Worm (Caenorhabditis elegans) whole organism, L3 larva: ENCODE data around the gene F17C11.22.

Experiments
- R02D3.7 ChIP-seq: fragments of 150-350 bp; optimal IDR thresholded peaks from 2 replicates; lab custom pipeline; 2014; ENCODE audit warnings: missing biosample characterization, missing genetic modification characterization
- ZK546.5 ChIP-seq: sonication (generic microtip); optimal IDR thresholded peaks from 2 replicates; lab custom pipeline; 2017; ENCODE audit warnings: missing biosample characterization, missing genetic modification characterization
- ceh-16 ChIP-seq: sonication (generic microtip); optimal IDR thresholded peaks from 2 replicates; lab custom pipeline; 2017; ENCODE audit warnings: missing biosample characterization, missing genetic modification characterization
- ceh-28 ChIP-seq: fragments of 150-350 bp; optimal IDR thresholded peaks from 2 replicates; lab custom pipeline; 2014; ENCODE audit warnings: missing biosample characterization, missing genetic modification reagents, missing genetic modification characterization
- ceh-9 ChIP-seq: sonication (generic microtip); optimal IDR thresholded peaks from 2 replicates; lab custom pipeline; 2018; ENCODE audit warnings: missing biosample characterization, missing genetic modification characterization
- daf-12 ChIP-seq: fragments of 150-350 bp; optimal IDR thresholded peaks from 2 replicates; lab custom pipeline; 2014; ENCODE audit warnings: missing biosample characterization, missing genetic modification reagents, missing genetic modification characterization
- egl-27 ChIP-seq: sonication (generic microtip); optimal IDR thresholded peaks from 4 replicates; lab custom pipeline; 2017; ENCODE audit warnings: missing biosample characterization, missing genetic modification reagents, missing genetic modification characterization
- egl-5 ChIP-seq: fragments of 150-350 bp; optimal IDR thresholded peaks from 2 replicates; lab custom pipeline; 2017; ENCODE audit warnings: missing biosample characterization, missing genetic modification reagents, missing genetic modification characterization, inconsistent platforms
- elt-2 ChIP-seq: sonication (generic microtip); optimal IDR thresholded peaks from 2 replicates; lab custom pipeline; 2016; ENCODE audit warnings: missing genetic modification reagents, mild to moderate bottlenecking, missing genetic modification characterization, missing compliant biosample characterization
- eor-1 ChIP-seq, 2 experiments: fragments of 150-350 bp; optimal IDR thresholded peaks; 2 replicates each; lab custom pipeline; 2014 to 2018; ENCODE audit warnings: missing biosample characterization in 2 of 2, missing genetic modification characterization in 2 of 2
- fkh-10 ChIP-seq: sonication (generic microtip); optimal IDR thresholded peaks from 2 replicates; lab custom pipeline; 2017; ENCODE audit warnings: missing biosample characterization, missing genetic modification reagents, missing genetic modification characterization
- fkh-2 ChIP-seq: fragments of 150-350 bp; optimal IDR thresholded peaks from 2 replicates; lab custom pipeline; 2014; ENCODE audit warnings: missing biosample characterization, missing genetic modification reagents, missing genetic modification characterization
- hmg-11 ChIP-seq: sonication (generic microtip); optimal IDR thresholded peaks from 2 replicates; lab custom pipeline; 2016; ENCODE audit warnings: missing genetic modification characterization, missing compliant biosample characterization
- jun-1 ChIP-seq: fragments of 150-350 bp; optimal IDR thresholded peaks from 2 replicates; lab custom pipeline; 2014; ENCODE audit warnings: missing biosample characterization, missing genetic modification reagents, missing genetic modification characterization
- lin-15B ChIP-seq: fragments of 150-350 bp; optimal IDR thresholded peaks from 2 replicates; lab custom pipeline; 2014; ENCODE audit warnings: missing biosample characterization, missing genetic modification characterization
- lin-39 ChIP-seq: fragments of 150-350 bp; optimal IDR thresholded peaks from 2 replicates; lab custom pipeline; 2018; ENCODE audit warnings: missing biosample characterization, missing genetic modification reagents, missing genetic modification characterization
- mml-1 ChIP-seq: fragments of 150-350 bp; sonication (generic microtip); optimal IDR thresholded peaks from 3 replicates; lab custom pipeline; 2014; ENCODE audit warnings: missing biosample characterization, missing genetic modification characterization
- nfya-1 ChIP-seq: sonication (generic microtip); optimal IDR thresholded peaks from 2 replicates; lab custom pipeline; 2017; ENCODE audit warnings: missing genetic modification characterization, mild to moderate bottlenecking, missing compliant biosample characterization, antibody characterized with exemption, moderate library complexity; ENCODE audit not compliant: insufficient read depth
- nhr-11 ChIP-seq: fragments of 150-350 bp; optimal IDR thresholded peaks from 2 replicates; lab custom pipeline; 2014; ENCODE audit warnings: missing biosample characterization, missing genetic modification characterization
- nhr-12 ChIP-seq: fragments of 150-350 bp; optimal IDR thresholded peaks from 2 replicates; lab custom pipeline; 2014; ENCODE audit warnings: missing biosample characterization, missing genetic modification characterization
- nhr-23 ChIP-seq: fragments of 150-350 bp; optimal IDR thresholded peaks from 2 replicates; lab custom pipeline; 2014; ENCODE audit warnings: missing biosample characterization, missing genetic modification reagents, missing genetic modification characterization
- nhr-237 ChIP-seq: fragments of 150-350 bp; optimal IDR thresholded peaks from 2 replicates; lab custom pipeline; 2014; ENCODE audit warnings: missing biosample characterization, missing genetic modification characterization
- nhr-25 ChIP-seq: sonication (generic microtip); optimal IDR thresholded peaks from 2 replicates; lab custom pipeline; 2017; ENCODE audit warnings: missing biosample characterization, missing genetic modification characterization
- nhr-43 ChIP-seq: sonication (generic microtip); optimal IDR thresholded peaks from 2 replicates; lab custom pipeline; 2016; ENCODE audit warnings: mild to moderate bottlenecking, missing genetic modification characterization, missing compliant biosample characterization; ENCODE audit not compliant: poor library complexity, severe bottlenecking
- nhr-77 ChIP-seq: fragments of 150-350 bp; optimal IDR thresholded peaks from 2 replicates; lab custom pipeline; 2014; ENCODE audit warnings: missing biosample characterization, missing genetic modification characterization
- pha-4 ChIP-seq: fragments of 150-350 bp; optimal IDR thresholded peaks from 2 replicates; lab custom pipeline; 2014; ENCODE audit warnings: missing biosample characterization, missing genetic modification reagents, missing genetic modification characterization
- pqm-1 ChIP-seq: fragments of 150-350 bp; optimal IDR thresholded peaks from 2 replicates; lab custom pipeline; 2017; ENCODE audit warnings: missing biosample characterization, missing genetic modification characterization, inconsistent platforms
- sea-2 ChIP-seq: fragments of 150-350 bp; sonication (generic microtip); optimal IDR thresholded peaks from 4 replicates; lab custom pipeline; 2014; ENCODE audit warnings: missing biosample characterization, missing genetic modification reagents, missing genetic modification characterization
- skn-1 ChIP-seq: fragments of 150-350 bp; optimal IDR thresholded peaks from 2 replicates; lab custom pipeline; 2014; ENCODE audit warnings: missing biosample characterization, missing genetic modification characterization
- snpc-4 ChIP-seq: fragments of 150-350 bp; optimal IDR thresholded peaks from 2 replicates; lab custom pipeline; 2014; ENCODE audit warnings: missing biosample characterization, missing genetic modification characterization
- tbx-2 ChIP-seq: sonication (generic microtip); optimal IDR thresholded peaks from 2 replicates; lab custom pipeline; 2016; ENCODE audit warnings: mild to moderate bottlenecking, missing genetic modification characterization, missing compliant biosample characterization
- unc-62 ChIP-seq: fragments of 150-350 bp; sonication (generic microtip); optimal IDR thresholded peaks from 4 replicates; lab custom pipeline; 2014; ENCODE audit warnings: missing biosample characterization, missing genetic modification reagents, missing genetic modification characterization
- zag-1 ChIP-seq: fragments of 150-350 bp; optimal IDR thresholded peaks from 2 replicates; lab custom pipeline; 2014; ENCODE audit warnings: missing biosample characterization, missing genetic modification characterization
- ztf-11 ChIP-seq: fragments of 150-350 bp; optimal IDR thresholded peaks from 2 replicates; lab custom pipeline; 2014; ENCODE audit warnings: missing biosample characterization, missing genetic modification characterization
- ztf-4 ChIP-seq: fragments of 150-350 bp; optimal IDR thresholded peaks from 2 replicates; lab custom pipeline; 2014; ENCODE audit warnings: missing biosample characterization, missing genetic modification characterization

F17C11.22 gene

DNA sequence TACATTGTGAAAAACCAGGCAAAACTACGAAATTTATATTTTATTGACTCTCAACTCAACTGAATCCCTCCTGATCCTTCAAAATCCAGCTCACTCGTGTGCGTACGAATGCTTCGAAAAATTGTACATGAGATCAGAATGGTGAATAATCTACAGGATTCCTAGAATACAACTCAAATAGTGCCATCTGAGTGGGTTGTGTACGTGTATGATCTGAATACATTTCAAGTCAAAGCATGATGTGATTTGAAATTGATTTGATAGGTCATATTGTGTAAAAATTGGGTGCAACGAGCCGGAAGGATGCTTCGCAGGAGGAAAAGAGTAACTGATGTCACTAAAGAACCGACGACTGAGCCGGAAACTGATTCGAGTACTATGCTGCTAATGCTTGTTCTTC is 40.8 kb upstream of the F17C11.22 start:
- TF ChIP-seq ztf-11 (tag; lab: Kevin White, UChicago) (no peak), ZK546.5 (no peak), nhr-12 (tag; lab: Kevin White, UChicago) (no peak), ztf-4 (tag; lab: Kevin White, UChicago) (no peak), egl-5 (no peak), nhr-23 (tag; lab: Kevin White, UChicago) (no peak), ceh-9 (tag; lab: Kevin White, UChicago) (no peak), ceh-28 (tag; lab: Kevin White, UChicago) (no peak)

ce11 chrV:11009124-11009524 is 39.2 kb upstream of the F17C11.22 start:
- TF ChIP-seq pqm-1 (tag; lab: Kevin White, UChicago) (peak; percentile 74), jun-1 (tag; lab: Kevin White, UChicago) (peak; percentile 40), ceh-28 (tag; lab: Kevin White, UChicago) (no peak), elt-2 (peak; percentile 92)

DNA sequence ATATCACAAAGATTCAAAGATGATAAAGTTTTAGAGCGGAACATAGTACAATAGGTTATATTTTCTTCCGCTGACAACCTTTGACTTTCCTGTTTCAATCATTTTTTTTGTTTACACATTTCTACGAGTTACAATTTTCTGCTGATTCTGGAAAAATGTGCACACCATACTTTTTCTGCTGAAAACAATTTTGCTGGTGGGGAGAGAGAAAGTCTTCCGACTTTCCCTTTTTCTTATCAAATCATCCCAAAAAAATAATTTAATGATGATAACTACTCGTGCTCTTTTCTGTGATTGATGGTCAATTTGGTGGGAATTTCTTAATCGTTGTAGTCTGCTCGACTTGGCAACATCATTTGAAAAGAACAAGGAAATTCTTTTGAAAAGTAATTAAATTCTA is 37.7 kb upstream of the F17C11.22 start:
- TF ChIP-seq jun-1 (tag; lab: Kevin White, UChicago), result peak; percentile 44
- no peak for TF ChIP-seq nhr-77 (tag; lab: Kevin White, UChicago)
- TF ChIP-seq elt-2, result peak; percentile 80
- peak; percentile 24 for TF ChIP-seq pqm-1 (tag; lab: Kevin White, UChicago)

ce11 chrV:11004094-11004493 is 34.1 kb upstream of the F17C11.22 start:
- TF ChIP-seq unc-62 (GFP tag; lab: Kevin White, UChicago) (no peak), lin-39 (tag; lab: Kevin White, UChicago) (no peak), tbx-2 (tag; lab: Kevin White, UChicago) (no peak), nhr-237 (no peak), zag-1 (tag; lab: Kevin White, UChicago) (no peak), fkh-2 (no peak), snpc-4 (no peak), nhr-77 (tag; lab: Kevin White, UChicago) (no peak), egl-27 (tag; lab: Kevin White, UChicago) (no peak), R02D3.7 (no peak), sea-2 (GFP tag; lab: Kevin White, UChicago) (no peak), hmg-11 (no peak), ceh-16 (tag; lab: Kevin White, UChicago) (no peak), eor-1 (tag; optimal IDR thresholded peaks at IDR 0.05; lab: Kevin White, UChicago) (no peak), jun-1 (tag; lab: Kevin White, UChicago) (no peak)

DNA sequence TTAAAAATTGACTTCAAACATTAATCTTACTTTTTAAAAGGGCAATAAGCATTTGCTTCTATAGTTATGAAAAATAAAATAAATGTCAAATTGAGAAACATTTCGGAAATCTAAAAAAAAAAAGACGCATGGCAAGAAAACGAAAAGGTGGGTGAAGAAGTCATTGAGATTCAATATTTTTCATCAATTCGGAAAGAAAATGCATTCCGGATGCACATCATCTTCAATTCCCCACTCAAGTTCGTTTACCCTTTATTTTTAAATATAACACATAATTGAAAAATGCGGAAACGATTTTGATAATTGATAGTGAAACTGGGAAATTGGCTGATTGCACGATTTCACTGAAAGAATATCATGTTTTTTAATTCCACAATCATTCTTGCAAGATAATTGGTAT is 32.5 kb upstream of the F17C11.22 start, which contains the start of gene F53B7.4:
Gene F53B7.4, minus strand, starts transcription at position 101 of the 400 bp plus-strand sequence.
- TF ChIP-seq egl-5 (no peak), nhr-237 (no peak), sea-2 (GFP tag; lab: Kevin White, UChicago) (no peak), pha-4 (tag; lab: Kevin White, UChicago) (no peak), ztf-4 (tag; lab: Kevin White, UChicago) (no peak), ZK546.5 (no peak), daf-12 (tag; lab: Kevin White, UChicago) (no peak), nhr-77 (tag; lab: Kevin White, UChicago) (no peak), nhr-11 (no peak), fkh-10 (GFP tag; lab: Kevin White, UChicago) (no peak)
- TF ChIP-seq, all 47 proteins: peak for 0

DNA sequence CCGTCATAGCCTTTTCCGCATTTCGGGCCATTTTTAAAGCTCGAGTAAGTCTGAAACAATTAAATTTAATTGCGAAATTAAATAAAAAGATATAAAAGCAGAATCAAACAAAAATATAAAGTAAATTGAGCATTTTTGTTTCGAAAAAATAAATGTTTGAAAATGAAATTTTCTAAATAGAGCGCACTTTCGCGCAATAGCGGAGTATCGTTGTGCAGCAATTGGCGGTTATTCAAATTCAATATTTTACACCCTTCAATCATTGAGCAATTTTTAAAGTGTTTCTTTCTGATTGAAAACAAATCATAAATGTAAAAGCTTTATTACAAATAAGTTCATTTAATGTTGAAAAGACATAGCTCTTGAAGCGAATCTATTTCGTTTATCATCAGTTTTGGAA is 30.7 kb upstream of the F17C11.22 start, which contains the start of gene isy-1:
Gene isy-1, minus strand, starts transcription at position 50 of the 400 bp plus-strand sequence.
- peak; percentile 81 for TF ChIP-seq nfya-1 (tag; lab: Kevin White, UChicago)
- TF ChIP-seq fkh-10 (GFP tag; lab: Kevin White, UChicago), result peak; percentile 22
- peak; percentile 87 for TF ChIP-seq snpc-4
- no peak for TF ChIP-seq mml-1
- no peak for TF ChIP-seq nhr-237
- no peak for TF ChIP-seq skn-1 (tag; lab: Kevin White, UChicago)
- TF ChIP-seq lin-15B (tag; lab: Kevin White, UChicago), result peak; percentile 95
- peak; percentile 18 for TF ChIP-seq elt-2
- peak; percentile 94 for TF ChIP-seq pha-4 (tag; lab: Kevin White, UChicago)
- no peak for TF ChIP-seq nhr-77 (tag; lab: Kevin White, UChicago)
- TF ChIP-seq R02D3.7, result peak; percentile 29
- TF ChIP-seq nhr-43 (tag; lab: Kevin White, UChicago), result peak; percentile 12
- peak; percentile 45 for TF ChIP-seq nhr-25
- peak; percentile 41 for TF ChIP-seq egl-5
